Fruit fly (Drosophila melanogaster) whole organism, pupa: ENCODE results near the gene Girdin.

Source experiments
- CG10348 ChIP-seq: fragments of 200-800 bp; sonication (Bioruptor generic); IDR thresholded peaks from 2 replicates; pipeline ENCODE4 v1.3.6; 2022; ENCODE audit warnings: missing biosample characterization, missing genetic modification characterization
- CG12605 ChIP-seq: fragments of 200-800 bp; sonication (Bioruptor generic); IDR thresholded peaks from 2 replicates; pipeline ENCODE4 v1.3.6; 2022; ENCODE audit warnings: missing biosample characterization, missing genetic modification characterization
- CG13204 ChIP-seq: fragments of 200-800 bp; sonication (Bioruptor generic); optimal IDR thresholded peaks from 2 replicates; lab custom pipeline; 2018; ENCODE audit warnings: missing biosample characterization, mild to moderate bottlenecking, missing genetic modification characterization, moderate library complexity
- CG14655 ChIP-seq: fragments of 200-800 bp; sonication (Bioruptor generic); optimal IDR thresholded peaks from 3 replicates; lab custom pipeline; 2017; ENCODE audit warnings: mild to moderate bottlenecking, missing biosample characterization, missing genetic modification reagents, missing genetic modification characterization
- CG15710 ChIP-seq: fragments of 200-800 bp; sonication (Bioruptor generic); optimal IDR thresholded peaks from 2 replicates; lab custom pipeline; 2018; ENCODE audit warnings: missing biosample characterization, mild to moderate bottlenecking, missing genetic modification characterization, moderate library complexity
- CG17806 ChIP-seq: fragments of 200-800 bp; sonication (Bioruptor generic); optimal IDR thresholded peaks from 2 replicates; lab custom pipeline; 2018; ENCODE audit warnings: missing biosample characterization, mild to moderate bottlenecking, missing genetic modification characterization, moderate library complexity
- CG32121 ChIP-seq: fragments of 200-800 bp; sonication (Bioruptor generic); IDR thresholded peaks from 2 replicates; pipeline ENCODE4 v1.3.6; 2022; ENCODE audit warnings: missing biosample characterization, missing genetic modification characterization
- CG34367 ChIP-seq: fragments of 200-800 bp; sonication (Bioruptor generic); optimal IDR thresholded peaks from 2 replicates; lab custom pipeline; 2018; ENCODE audit warnings: missing biosample characterization, mild to moderate bottlenecking, missing genetic modification characterization
- CG4496 ChIP-seq: fragments of 200-800 bp; sonication (Bioruptor generic); IDR thresholded peaks from 3 replicates; pipeline ENCODE4 v1.3.6; 2022; ENCODE audit warnings: missing biosample characterization, missing genetic modification characterization
- CG8159 ChIP-seq: fragments of 200-800 bp; sonication (Bioruptor generic); optimal IDR thresholded peaks from 3 replicates; lab custom pipeline; 2018; ENCODE audit warnings: missing biosample characterization, mild to moderate bottlenecking, missing genetic modification characterization, moderate library complexity
- CG8301 ChIP-seq: fragments of 200-800 bp; sonication (Bioruptor generic); optimal IDR thresholded peaks from 2 replicates; lab custom pipeline; 2018; ENCODE audit warnings: missing biosample characterization, mild to moderate bottlenecking, missing genetic modification characterization
- CG9948 ChIP-seq: fragments of 200-800 bp; sonication (Bioruptor generic); optimal IDR thresholded peaks from 2 replicates; lab custom pipeline; 2018; ENCODE audit warnings: missing biosample characterization, mild to moderate bottlenecking, missing genetic modification characterization, moderate library complexity
- D1 ChIP-seq: fragments of 200-800 bp; sonication (Bioruptor generic); optimal IDR thresholded peaks from 2 replicates; lab custom pipeline; 2018; ENCODE audit warnings: missing biosample characterization, mild to moderate bottlenecking, missing genetic modification characterization, moderate library complexity
- EcR ChIP-seq: fragments of 200-800 bp; sonication (Bioruptor generic); optimal IDR thresholded peaks from 3 replicates; lab custom pipeline; 2019; ENCODE audit warnings: missing biosample characterization, missing genetic modification characterization, mild to moderate bottlenecking, moderate library complexity, missing genetic modification reagents
- Ets98B ChIP-seq: fragments of 200-800 bp; sonication (Bioruptor generic); IDR thresholded peaks from 2 replicates; pipeline ENCODE4 v1.3.6; 2022; ENCODE audit warnings: missing biosample characterization, missing genetic modification characterization
- Pif1A ChIP-seq: fragments of 200-800 bp; sonication (Bioruptor generic); optimal IDR thresholded peaks from 3 replicates; lab custom pipeline; 2016; ENCODE audit warnings: missing biosample characterization, missing genetic modification characterization
- Pif1B ChIP-seq: fragments of 200-800 bp; sonication (Bioruptor generic); optimal IDR thresholded peaks from 3 replicates; lab custom pipeline; 2016; ENCODE audit warnings: missing biosample characterization, missing genetic modification characterization
- Snoo ChIP-seq: fragments of 200-800 bp; sonication (Bioruptor generic); optimal IDR thresholded peaks from 3 replicates; lab custom pipeline; 2017; ENCODE audit warnings: missing biosample characterization, mild to moderate bottlenecking, missing genetic modification characterization, inconsistent platforms
- fd96Ca ChIP-seq: fragments of 200-800 bp; sonication (Bioruptor generic); IDR thresholded peaks from 3 replicates; pipeline ENCODE4 v1.3.6; 2022; ENCODE audit warnings: missing biosample characterization, missing genetic modification characterization
- gl ChIP-seq: fragments of 200-800 bp; sonication (Bioruptor generic); optimal IDR thresholded peaks from 2 replicates; lab custom pipeline; 2018; ENCODE audit warnings: missing biosample characterization, mild to moderate bottlenecking, missing genetic modification characterization
- rn ChIP-seq: fragments of 200-800 bp; sonication (Bioruptor generic); IDR thresholded peaks from 2 replicates; pipeline ENCODE4 v1.3.6; 2022; ENCODE audit warnings: missing biosample characterization, missing genetic modification characterization

Gene Girdin

dm6 chr3L:3178530-3179096 lies at the start of gene Girdin, which contains the start of gene MnM:
Gene Girdin, plus strand, starts transcription at chr3L:3178930.
Gene MnM, minus strand, starts transcription at chr3L:3178580.
- TF ChIP-seq rn (GFP tag; lab: Robert Waterston, UW) (no peak), EcR (GFP tag; lab: Kevin White, UChicago) (peak; percentile 7), CG32121 (GFP tag; lab: Robert Waterston, UW) (peak; percentile 35; the same call in 1 of the 2 replicates), D1 (no peak), fd96Ca (0 out of 3 replicates have a peak, but pooled peaks have one; percentile 53), CG10348 (GFP tag; lab: Robert Waterston, UW) (peak; percentile 16; the same call in 1 of the 2 replicates), Snoo (no peak), CG13204 (no peak), CG14655 (no peak)

- no peak for TF ChIP-seq CG17806
- no peak for TF ChIP-seq Snoo
- TF ChIP-seq CG8301 (tag; lab: Kevin White, UChicago) = no peak
- 0 out of 3 replicates have a peak, but pooled peaks have one; percentile 33 for TF ChIP-seq CG4496 (GFP tag; lab: Robert Waterston, UW)
- peak; percentile 43 for TF ChIP-seq Pif1B
- TF ChIP-seq CG12605 (GFP tag; lab: Robert Waterston, UW) = peak; percentile 33; the same call in 1 of the 2 replicates
- TF ChIP-seq Pif1A = peak; percentile 44
- peak; percentile 41; the same call in 1 of the 2 replicates for TF ChIP-seq Ets98B (GFP tag; lab: Robert Waterston, UW)
Observed at dm6 chr3L:3134064-3134545, 44.6 kb upstream of the Girdin start.

dm6 chr3L:3141411-3141810 lies 37.3 kb upstream of the Girdin start:
- TF ChIP-seq gl (tag; lab: Kevin White, UChicago) (no peak), CG13204 (no peak), EcR (GFP tag; lab: Kevin White, UChicago) (no peak)

- TF ChIP-seq gl (tag; lab: Kevin White, UChicago) (no peak), CG9948 (tag; lab: Kevin White, UChicago) (no peak), rn (GFP tag; lab: Robert Waterston, UW) (no peak), CG8301 (tag; lab: Kevin White, UChicago) (no peak), CG10348 (GFP tag; lab: Robert Waterston, UW) (no peak), fd96Ca (no peak), CG14655 (no peak), CG17806 (no peak), Ets98B (GFP tag; lab: Robert Waterston, UW) (no peak), CG4496 (GFP tag; lab: Robert Waterston, UW) (no peak), D1 (no peak), CG32121 (GFP tag; lab: Robert Waterston, UW) (no peak), CG15710 (tag; lab: Kevin White, UChicago) (no peak), CG8159 (no peak), EcR (GFP tag; lab: Kevin White, UChicago) (no peak), CG12605 (GFP tag; lab: Robert Waterston, UW) (no peak)
Observed at dm6 chr3L:3142516-3143382, 36.0 kb upstream of the Girdin start.

dm6 chr3L:3143383-3143962 lies 35.3 kb upstream of the Girdin start, which contains the start of the genes CG11537 and Alg2:
Gene CG11537, minus strand, starts transcription at chr3L:3143457.
Gene Alg2, plus strand, starts transcription at chr3L:3143808.
- TF ChIP-seq CG8301 (tag; lab: Kevin White, UChicago) (no peak), CG32121 (GFP tag; lab: Robert Waterston, UW) (no peak), CG17806 (no peak), Pif1B (no peak), rn (GFP tag; lab: Robert Waterston, UW) (no peak), Pif1A (no peak), Ets98B (GFP tag; lab: Robert Waterston, UW) (peak; percentile 25; the same call in 1 of the 2 replicates), EcR (GFP tag; lab: Kevin White, UChicago) (no peak), CG15710 (tag; lab: Kevin White, UChicago) (peak; percentile 50), CG10348 (GFP tag; lab: Robert Waterston, UW) (no peak), D1 (no peak), CG13204 (no peak), CG4496 (GFP tag; lab: Robert Waterston, UW) (peak; percentile 32; the same call in 1 of the 3 replicates), Snoo (no peak), CG14655 (no peak), CG34367 (tag; lab: Kevin White, UChicago) (no peak), gl (tag; lab: Kevin White, UChicago) (no peak), CG8159 (no peak)
